Worm (Caenorhabditis elegans) whole organism, L4 larva: Measurements from ENCODE around the gene F16F9.4.

Experiments
- D1046.2 ChIP-seq: fragments of 200-800 bp; sonication (Bioruptor generic); IDR thresholded peaks from 2 replicates; pipeline ENCODE4 v1.3.6; 2022; ENCODE audit warnings: missing genetic modification characterization, missing compliant biosample characterization
- ama-1 ChIP-seq: fragments of 150-350 bp; optimal IDR thresholded peaks from 2 replicates; lab custom pipeline; 2014; ENCODE audit warnings: inconsistent platforms, mixed read lengths
- ceh-82 ChIP-seq: sonication (generic microtip); optimal IDR thresholded peaks from 2 replicates; lab custom pipeline; 2017; ENCODE audit warnings: missing biosample characterization, missing genetic modification characterization
- cey-2 ChIP-seq: sonication (generic microtip); optimal IDR thresholded peaks from 3 replicates; lab custom pipeline; 2017; ENCODE audit warnings: missing genetic modification characterization, mild to moderate bottlenecking, missing compliant biosample characterization, antibody characterized with exemption, borderline replicate concordance; ENCODE audit not compliant: insufficient read depth
- hmg-1.1 ChIP-seq: fragments of 200-800 bp; sonication (Bioruptor generic); IDR thresholded peaks from 2 replicates; pipeline ENCODE4 v1.3.6; 2022; ENCODE audit warnings: missing genetic modification reagents, missing genetic modification characterization, missing compliant biosample characterization
- nhr-111 ChIP-seq: fragments of 200-800 bp; sonication (Bioruptor generic); optimal IDR thresholded peaks from 2 replicates; lab custom pipeline; 2018; ENCODE audit warnings: mild to moderate bottlenecking, missing genetic modification characterization, missing compliant biosample characterization
- nhr-28 ChIP-seq: fragments of 150-350 bp; optimal IDR thresholded peaks from 2 replicates; lab custom pipeline; 2014; ENCODE audit warnings: missing biosample characterization, missing genetic modification characterization
- pha-4 ChIP-seq, 2 experiments: fragments of 150-350 bp in 1 of 2; fragments of 200-800 bp in 1 of 2; sonication (Bioruptor generic) in 1 of 2; IDR thresholded peaks in 1 of 2; optimal IDR thresholded peaks in 1 of 2; 2 replicates each; pipeline versions ENCODE4 v1.3.6 to Lab custom; 2014 to 2022; ENCODE audit warnings: missing genetic modification characterization in 2 of 2, missing genetic modification reagents in 2 of 2, missing biosample characterization in 1 of 2, missing compliant biosample characterization in 1 of 2
- skn-1 ChIP-seq: fragments of 150-350 bp; optimal IDR thresholded peaks from 2 replicates; lab custom pipeline; 2014; ENCODE audit warnings: missing biosample characterization, missing genetic modification characterization
- unc-62 ChIP-seq, 3 experiments: fragments of 150-350 bp in 1 of 3; sonication (generic microtip); optimal IDR thresholded peaks in 2 of 3; peaks in 1 of 3; 1 replicate in 1 of 3; 2 replicates in 2 of 3; lab custom pipeline; 2014 to 2017; ENCODE audit warnings: missing biosample characterization in 3 of 3, missing genetic modification characterization in 3 of 3, missing genetic modification reagents in 3 of 3, missing genotype in 1 of 3
- zip-11 ChIP-seq: fragments of 200-800 bp; sonication (Bioruptor generic); IDR thresholded peaks from 2 replicates; pipeline ENCODE4 v1.3.6; 2022; ENCODE audit warnings: missing genetic modification characterization, missing compliant biosample characterization
- ztf-11 ChIP-seq: fragments of 150-350 bp; optimal IDR thresholded peaks from 2 replicates; lab custom pipeline; 2014; ENCODE audit warnings: missing biosample characterization, missing genetic modification characterization

DNA sequence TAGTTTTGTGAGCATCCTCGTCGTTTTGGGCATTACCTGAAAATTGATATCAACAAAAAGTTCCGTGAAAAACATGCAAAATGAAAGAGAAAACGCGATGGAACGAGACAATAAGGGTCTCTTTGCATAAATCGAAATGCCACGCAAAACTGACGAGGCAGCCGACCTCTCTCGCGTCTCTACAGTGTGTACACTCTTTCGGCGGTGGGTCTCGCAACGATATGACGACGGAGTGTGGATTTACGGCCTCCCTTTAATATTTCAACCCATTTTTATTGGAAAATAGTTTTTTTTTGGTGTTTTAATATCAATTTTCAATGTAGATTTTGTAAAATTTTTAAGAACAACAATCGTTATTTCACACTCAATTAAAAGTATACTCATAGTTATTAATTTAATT is 41.1 kb downstream of the F16F9.4 start, which contains the start of gene tag-123:
- TF ChIP-seq ztf-11 (no peak), ama-1 (lab: Kevin White, UChicago) (no peak), cey-2 (no peak), nhr-28 (peak; percentile 16), nhr-111 (GFP tag; lab: Kevin White, UChicago) (no peak), unc-62 (GFP tag; optimal IDR thresholded peaks at IDR 0.05 in 1 of 2; lab: Kevin White, UChicago) (no peak), unc-62 (tag; optimal IDR thresholded peaks at IDR 0.05; lab: Kevin White, UChicago) (no peak), skn-1 (no peak), zip-11 (GFP tag; lab: Robert Waterston, UW) (no peak), D1046.2 (GFP tag; lab: Robert Waterston, UW) (no peak), hmg-1.1 (GFP tag; lab: Robert Waterston, UW) (no peak), pha-4 (GFP tag; IDR thresholded peaks at IDR 0.05; lab: Robert Waterston, UW) (0 out of 2 replicates have a peak, but pooled peaks have one; percentile 9), pha-4 (tag; optimal IDR thresholded peaks at IDR 0.05; lab: Kevin White, UChicago) (peak; percentile 68), ceh-82 (tag; lab: Kevin White, UChicago) (no peak)
